Fruit fly (Drosophila melanogaster) whole organism, prepupa: ENCODE measurements around the gene CG15571.

Source experiments
- CG11762 ChIP-seq: fragments of 200-800 bp; sonication (Bioruptor generic); optimal IDR thresholded peaks from 3 replicates; lab custom pipeline; 2016; ENCODE audit warnings: missing biosample characterization, missing genetic modification characterization; ENCODE audit not compliant: insufficient read depth
- CG6163 ChIP-seq: fragments of 200-800 bp; sonication (Bioruptor generic); IDR thresholded peaks from 3 replicates; pipeline ENCODE4 v1.3.6; 2022; ENCODE audit warnings: missing biosample characterization, missing genetic modification characterization
- CG8632 ChIP-seq: fragments of 200-800 bp; sonication (Bioruptor generic); optimal IDR thresholded peaks from 3 replicates; lab custom pipeline; 2016; ENCODE audit warnings: missing biosample characterization, missing genetic modification characterization
- Eip93F ChIP-seq: fragments of 200-800 bp; sonication (Bioruptor generic); optimal IDR thresholded peaks from 2 replicates; lab custom pipeline; 2016; ENCODE audit warnings: missing biosample characterization, mild to moderate bottlenecking, missing genetic modification characterization
- Gug ChIP-seq: fragments of 200-800 bp; sonication (Bioruptor generic); IDR thresholded peaks from 2 replicates; pipeline ENCODE4 v1.3.6; 2022; ENCODE audit warnings: missing biosample characterization, missing genetic modification characterization

dm6 chrX:4240146-4240545 is 23.0 kb upstream of the CG15571 start:
- no peak for TF ChIP-seq CG11762 (GFP tag; lab: Kevin White, UChicago)
- no peak for TF ChIP-seq CG8632
- no peak for TF ChIP-seq CG6163
- no peak for TF ChIP-seq Gug (GFP tag; lab: Robert Waterston, UW)
- TF ChIP-seq Eip93F (GFP tag; lab: Kevin White, UChicago): no peak
